Fruit fly (Drosophila melanogaster) whole organism, wandering third instar larva: ENCODE results near the gene Est-Q.
A peak's percentile ranks its signal among the peaks of the same experiment; 100 is the strongest.

Experiments used
- Abd-B ChIP-seq: fragments of >200 bp; optimal IDR thresholded peaks from 2 replicates; lab custom pipeline; 2017; ENCODE audit warnings: missing biosample characterization, missing genetic modification characterization
- CG32264 ChIP-seq: fragments of 200-800 bp; sonication (Bioruptor generic); optimal IDR thresholded peaks from 2 replicates; lab custom pipeline; 2016; ENCODE audit warnings: missing biosample characterization, missing genetic modification characterization
- CG9705 ChIP-seq: fragments of 200-800 bp; sonication (Bioruptor generic); optimal IDR thresholded peaks from 2 replicates; lab custom pipeline; 2018; ENCODE audit warnings: missing biosample characterization, mild to moderate bottlenecking, missing genetic modification characterization
- CrebA ChIP-seq: fragments of 200-800 bp; sonication (Bioruptor generic); optimal IDR thresholded peaks from 2 replicates; lab custom pipeline; 2016; ENCODE audit warnings: missing biosample characterization, mild to moderate bottlenecking, missing genetic modification characterization, borderline replicate concordance
- Dfd ChIP-seq: fragments of >200 bp; optimal IDR thresholded peaks from 2 replicates; lab custom pipeline; 2017; ENCODE audit warnings: missing biosample characterization, missing genetic modification characterization
- Dif ChIP-seq: fragments of 200-275, 200-300 bp; sonication (Bioruptor generic); optimal IDR thresholded peaks from 2 replicates; lab custom pipeline; 2018; ENCODE audit warnings: missing biosample characterization, missing genetic modification characterization; ENCODE audit not compliant: partially characterized antibody
- GATAd ChIP-seq: sonication (Bioruptor generic); optimal IDR thresholded peaks from 2 replicates; lab custom pipeline; 2016; ENCODE audit warnings: missing biosample characterization, missing genetic modification characterization
- HLH106 ChIP-seq: fragments of 200-800 bp; optimal IDR thresholded peaks from 3 replicates; lab custom pipeline; 2019; ENCODE audit warnings: missing biosample characterization, mild to moderate bottlenecking, missing genetic modification characterization, moderate library complexity
- Hnf4 ChIP-seq: fragments of 200-800 bp; sonication (Bioruptor generic); optimal IDR thresholded peaks from 2 replicates; lab custom pipeline; 2016; ENCODE audit warnings: missing biosample characterization, mild to moderate bottlenecking, missing genetic modification characterization
- Hr78 ChIP-seq: fragments of >200 bp; optimal IDR thresholded peaks from 2 replicates; lab custom pipeline; 2017; ENCODE audit warnings: missing biosample characterization, missing genetic modification characterization
- Hr83 ChIP-seq: fragments of 200-300 bp; sonication (Bioruptor generic); optimal IDR thresholded peaks from 2 replicates; lab custom pipeline; 2016; ENCODE audit warnings: missing biosample characterization, mild to moderate bottlenecking, missing genetic modification characterization, moderate library complexity; ENCODE audit not compliant: poor library complexity, severe bottlenecking
- Jra ChIP-seq: sonication (Bioruptor generic); optimal IDR thresholded peaks from 2 replicates; lab custom pipeline; 2016; ENCODE audit warnings: missing biosample characterization, missing genetic modification characterization
- N ChIP-seq: fragments of >200 bp; optimal IDR thresholded peaks from 2 replicates; lab custom pipeline; 2018; ENCODE audit warnings: missing biosample characterization, missing external identifiers, missing genetic modification characterization
- OdsH ChIP-seq: fragments of 200-800 bp; sonication (Bioruptor generic); optimal IDR thresholded peaks from 2 replicates; lab custom pipeline; 2016; ENCODE audit warnings: missing biosample characterization, mild to moderate bottlenecking, missing genetic modification characterization
- Rel ChIP-seq, 2 experiments: fragments of 200-800 bp; sonication (Bioruptor generic) in 1 of 2; optimal IDR thresholded peaks; 2 replicates in 1 of 2; 3 replicates in 1 of 2; lab custom pipeline; 2016 to 2019; ENCODE audit warnings: mild to moderate bottlenecking in 2 of 2, missing biosample characterization in 2 of 2, missing genetic modification characterization in 2 of 2, moderate library complexity in 1 of 2
- Sp1 ChIP-seq: fragments of 200-800 bp; sonication (Bioruptor generic); optimal IDR thresholded peaks from 3 replicates; lab custom pipeline; 2019; ENCODE audit warnings: missing biosample characterization, mild to moderate bottlenecking, missing genetic modification characterization, moderate library complexity
- Vsx2 ChIP-seq: fragments of 200-300, 225-300 bp; sonication (Bioruptor generic); optimal IDR thresholded peaks from 2 replicates; lab custom pipeline; 2018; ENCODE audit warnings: missing biosample characterization, missing genetic modification characterization; ENCODE audit not compliant: partially characterized antibody
- br ChIP-seq: fragments of 200-800 bp; sonication (Bioruptor generic); optimal IDR thresholded peaks from 2 replicates; lab custom pipeline; 2016; ENCODE audit warnings: missing biosample characterization, missing genetic modification characterization
- brk ChIP-seq: fragments of 200-800 bp; sonication (Bioruptor generic); optimal IDR thresholded peaks from 2 replicates; lab custom pipeline; 2016; ENCODE audit warnings: missing biosample characterization, mild to moderate bottlenecking, missing genetic modification characterization
- dl ChIP-seq, 2 experiments: fragments of 175-275, 200-275 bp in 1 of 2; fragments of 200-275 bp in 1 of 2; sonication (Bioruptor generic); optimal IDR thresholded peaks; lab custom pipeline; 2018; ENCODE audit warnings: mild to moderate bottlenecking in 2 of 2, missing biosample characterization in 2 of 2, missing genetic modification characterization in 2 of 2, moderate library complexity in 2 of 2; ENCODE audit not compliant: partially characterized antibody in 2 of 2, insufficient read depth in 1 of 2
- dmrt93B ChIP-seq: fragments of 200-800 bp; sonication (Bioruptor generic); optimal IDR thresholded peaks from 2 replicates; lab custom pipeline; 2018; ENCODE audit warnings: missing biosample characterization, mild to moderate bottlenecking, missing genetic modification characterization
- dsf ChIP-seq: sonication (Bioruptor generic); optimal IDR thresholded peaks from 2 replicates; lab custom pipeline; 2016; ENCODE audit warnings: missing biosample characterization, missing genetic modification characterization, borderline replicate concordance
- ey ChIP-seq: fragments of 200-800 bp; sonication (Bioruptor generic); optimal IDR thresholded peaks from 2 replicates; lab custom pipeline; 2016; ENCODE audit warnings: missing biosample characterization, missing genetic modification characterization
- foxo ChIP-seq, 2 experiments: fragments of 200-800 bp; sonication (Bioruptor generic); optimal IDR thresholded peaks; 2 replicates in 1 of 2; 3 replicates in 1 of 2; lab custom pipeline; 2016 to 2017; ENCODE audit warnings: missing biosample characterization in 2 of 2, missing genetic modification characterization in 2 of 2
- fru ChIP-seq: fragments of 200-800 bp; sonication (Bioruptor generic); optimal IDR thresholded peaks from 3 replicates; lab custom pipeline; 2016; ENCODE audit warnings: missing biosample characterization, mild to moderate bottlenecking, missing genetic modification characterization
- h ChIP-seq: fragments of 200-800 bp; sonication (Bioruptor generic); optimal IDR thresholded peaks from 3 replicates; lab custom pipeline; 2016; ENCODE audit warnings: missing biosample characterization, mild to moderate bottlenecking, missing genetic modification characterization
- jim ChIP-seq: fragments of 175-275, 200-325 bp; sonication (Bioruptor generic); optimal IDR thresholded peaks from 2 replicates; lab custom pipeline; 2016; ENCODE audit warnings: missing biosample characterization, mild to moderate bottlenecking, missing genetic modification characterization
- lola ChIP-seq: fragments of >200 bp; optimal IDR thresholded peaks from 2 replicates; lab custom pipeline; 2017; ENCODE audit warnings: missing biosample characterization, missing genetic modification characterization
- psq ChIP-seq: fragments of 200-800 bp; sonication (Bioruptor generic); optimal IDR thresholded peaks from 3 replicates; lab custom pipeline; 2017; ENCODE audit warnings: missing biosample characterization, mild to moderate bottlenecking, missing genetic modification characterization, moderate library complexity
- rgr ChIP-seq: fragments of 200-800 bp; sonication (Bioruptor generic); optimal IDR thresholded peaks from 3 replicates; lab custom pipeline; 2016; ENCODE audit warnings: missing biosample characterization, mild to moderate bottlenecking, missing genetic modification characterization
- sage ChIP-seq: fragments of 200-800 bp; sonication (Bioruptor generic); optimal IDR thresholded peaks from 2 replicates; lab custom pipeline; 2016; ENCODE audit warnings: missing biosample characterization, mild to moderate bottlenecking, missing genetic modification characterization
- sv ChIP-seq: fragments of 200-800 bp; sonication (Bioruptor generic); optimal IDR thresholded peaks from 3 replicates; lab custom pipeline; 2016; ENCODE audit warnings: missing biosample characterization, missing genetic modification characterization
- tai ChIP-seq: sonication (Bioruptor generic); optimal IDR thresholded peaks from 2 replicates; lab custom pipeline; 2016; ENCODE audit warnings: missing biosample characterization, missing genetic modification characterization
- usp ChIP-seq: fragments of >200 bp; optimal IDR thresholded peaks from 2 replicates; lab custom pipeline; 2017; ENCODE audit warnings: missing biosample characterization, missing genetic modification characterization
- woc ChIP-seq: sonication (Bioruptor generic); optimal IDR thresholded peaks from 2 replicates; lab custom pipeline; 2016; ENCODE audit warnings: missing biosample characterization, mild to moderate bottlenecking, missing genetic modification characterization

Gene Est-Q

dm6 chr3L:21507955-21508354 lies 6.7 kb downstream of the Est-Q start:
- TF ChIP-seq psq (no peak), h (no peak), foxo (GFP tag; optimal IDR thresholded peaks at IDR 0.05; lab: Kevin White, UChicago) (no peak), Dfd (no peak)

dm6 chr3L:21508621-21509020 lies 7.4 kb downstream of the Est-Q start:
- TF ChIP-seq tai (GFP tag; lab: Kevin White, UChicago) = no peak
- TF ChIP-seq jim (GFP tag; lab: Kevin White, UChicago) = no peak
- no peak for TF ChIP-seq Sp1

dm6 chr3L:21509488-21510122 lies 8.4 kb downstream of the Est-Q start:
- TF ChIP-seq CrebA (GFP tag; lab: Kevin White, UChicago) = no peak
- TF ChIP-seq Dif (GFP tag; lab: Kevin White, UChicago) = peak; percentile 41
- TF ChIP-seq CG32264 (GFP tag; lab: Kevin White, UChicago) = no peak
- TF ChIP-seq h = peak; percentile 52
- TF ChIP-seq sage (GFP tag; lab: Kevin White, UChicago) = no peak
- peak; percentile 37 for TF ChIP-seq brk (GFP tag; lab: Kevin White, UChicago)
- peak; percentile 3 for TF ChIP-seq Sp1
- TF ChIP-seq N (GFP tag; lab: Kevin White, UChicago) = no peak
- peak; percentile 18 for TF ChIP-seq woc (GFP tag; lab: Kevin White, UChicago)
- peak; percentile 24 for TF ChIP-seq Hnf4
- TF ChIP-seq Jra (GFP tag; lab: Kevin White, UChicago) = no peak
- TF ChIP-seq Hr78 = no peak
- no peak for TF ChIP-seq CG9705 (GFP tag; lab: Kevin White, UChicago)
- no peak for TF ChIP-seq dmrt93B (GFP tag; lab: Kevin White, UChicago)
- TF ChIP-seq rgr = peak; percentile 39
- TF ChIP-seq Rel (GFP tag; optimal IDR thresholded peaks at IDR 0.05; lab: Kevin White, UChicago) = no peak
- peak; percentile 65 for TF ChIP-seq Rel (tag; optimal IDR thresholded peaks at IDR 0.05; lab: Kevin White, UChicago)
- TF ChIP-seq sv (GFP tag; lab: Kevin White, UChicago) = no peak
- no peak for TF ChIP-seq usp
- no peak for TF ChIP-seq GATAd (GFP tag; lab: Kevin White, UChicago)
- TF ChIP-seq foxo (GFP tag; optimal IDR thresholded peaks at IDR 0.05; lab: Kevin White, UChicago) = peak in 1 of 2 experiments; percentile 47
- TF ChIP-seq psq = no peak
- peak; percentile 6 for TF ChIP-seq HLH106 (tag; lab: Kevin White, UChicago)
- TF ChIP-seq br (GFP tag; lab: Kevin White, UChicago) = no peak
- peak; percentile 33 for TF ChIP-seq ey (GFP tag; lab: Kevin White, UChicago)
- no peak for TF ChIP-seq lola (GFP tag; lab: Kevin White, UChicago)
- TF ChIP-seq dsf (GFP tag; lab: Kevin White, UChicago) = no peak
- no peak for TF ChIP-seq Dfd
- peak; percentile 19 for TF ChIP-seq fru
- no peak for TF ChIP-seq Abd-B
- no peak for TF ChIP-seq jim (GFP tag; lab: Kevin White, UChicago)
- no peak for TF ChIP-seq tai (GFP tag; lab: Kevin White, UChicago)
- no peak for TF ChIP-seq Hr83
- TF ChIP-seq OdsH (GFP tag; lab: Kevin White, UChicago) = no peak
- TF ChIP-seq dl (GFP tag; optimal IDR thresholded peaks at IDR 0.05; lab: Kevin White, UChicago; ENCODE audit: insufficient read depth in 1 of 2, partially characterized antibody in 2 of 2) = peak in 1 of 2 experiments; percentile 64
- TF ChIP-seq Vsx2 (GFP tag; lab: Kevin White, UChicago) = no peak
- TF ChIP-seq, all 38 proteins: peak for 13
